Worm (Caenorhabditis elegans) whole organism, midembryonic: ENCODE results near the gene D2024.4.

ENCODE experiments used
- T22C8.4 ChIP-seq: fragments of 200-800 bp; sonication (Bioruptor generic); IDR thresholded peaks from 2 replicates; pipeline ENCODE4 v1.3.6; 2022; ENCODE audit warnings: missing genetic modification characterization, missing compliant biosample characterization
- cog-1 ChIP-seq: sonication (generic microtip); optimal IDR thresholded peaks from 2 replicates; lab custom pipeline; 2016; ENCODE audit warnings: missing genetic modification characterization, missing compliant biosample characterization
- flt-1 ChIP-seq: fragments of 200-800 bp; sonication (Bioruptor generic); IDR thresholded peaks from 2 replicates; pipeline ENCODE4 v1.3.6; 2022; ENCODE audit warnings: missing genetic modification characterization, missing compliant biosample characterization
- klf-2 ChIP-seq: fragments of 200-800 bp; sonication (Bioruptor generic); conservative IDR thresholded peaks from 2 replicates; pipeline ENCODE4 v1.3.6; 2022; ENCODE audit warnings: missing genetic modification reagents, missing genetic modification characterization, missing compliant biosample characterization
- med-1 ChIP-seq: sonication (generic microtip); optimal IDR thresholded peaks from 2 replicates; lab custom pipeline; 2017; ENCODE audit warnings: missing genetic modification characterization, mild to moderate bottlenecking, missing compliant biosample characterization, antibody characterized with exemption, missing genetic modification reagents; ENCODE audit not compliant: insufficient read depth
- ref-1 ChIP-seq: fragments of 200-800 bp; sonication (Bioruptor generic); conservative IDR thresholded peaks from 2 replicates; pipeline ENCODE4 v1.3.6; 2022; ENCODE audit warnings: missing genetic modification reagents, missing genetic modification characterization, missing compliant biosample characterization
- tab-1 ChIP-seq: fragments of 200-800 bp; sonication (Bioruptor generic); IDR thresholded peaks from 2 replicates; pipeline ENCODE4 v1.3.6; 2022; ENCODE audit warnings: missing genetic modification characterization, missing compliant biosample characterization
- ztf-23 ChIP-seq: fragments of 200-800 bp; sonication (Bioruptor generic); IDR thresholded peaks from 2 replicates; pipeline ENCODE4 v1.3.6; 2022; ENCODE audit warnings: missing genetic modification reagents, missing genetic modification characterization, missing compliant biosample characterization
- ztf-29 ChIP-seq: fragments of 200-800 bp; sonication (Bioruptor generic); IDR thresholded peaks from 2 replicates; pipeline ENCODE4 v1.3.6; 2022; ENCODE audit warnings: missing genetic modification reagents, missing genetic modification characterization, missing compliant biosample characterization

The D2024.4 gene

DNA sequence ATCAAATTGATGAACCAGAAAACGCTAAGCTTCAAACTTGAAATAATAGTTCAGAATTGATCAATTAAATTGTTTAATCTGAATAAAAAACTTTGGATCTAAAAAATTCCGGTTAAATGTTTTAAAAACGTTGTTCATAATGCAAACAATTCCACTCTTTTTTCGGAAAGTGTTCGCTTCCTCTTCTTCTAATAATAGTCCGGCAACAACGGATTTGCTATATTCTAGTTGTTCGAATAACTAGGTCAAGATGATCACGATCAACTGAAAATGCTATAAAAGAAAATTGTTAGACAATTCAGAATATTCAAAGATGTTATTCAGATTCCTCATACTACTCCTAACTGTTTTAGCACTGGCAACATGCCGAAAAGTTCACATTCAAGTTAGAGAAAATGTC, at the start of gene D2024.4:
Gene D2024.4, plus strand, starts transcription at position 301 of the 400 bp plus-strand sequence.
- no peak for TF ChIP-seq tab-1 (GFP tag; lab: Robert Waterston, UW)
- TF ChIP-seq klf-2, result no peak
- TF ChIP-seq ztf-29 (GFP tag; lab: Robert Waterston, UW), result no peak
- no peak for TF ChIP-seq cog-1 (tag; lab: Kevin White, UChicago)
- no peak for TF ChIP-seq T22C8.4 (GFP tag; lab: Robert Waterston, UW)
- no peak for TF ChIP-seq flt-1
- TF ChIP-seq ref-1 (GFP tag; lab: Robert Waterston, UW), result no peak
- no peak for TF ChIP-seq med-1 (GFP tag; lab: Kevin White, UChicago)
- TF ChIP-seq ztf-23 (GFP tag; lab: Robert Waterston, UW), result no peak

DNA sequence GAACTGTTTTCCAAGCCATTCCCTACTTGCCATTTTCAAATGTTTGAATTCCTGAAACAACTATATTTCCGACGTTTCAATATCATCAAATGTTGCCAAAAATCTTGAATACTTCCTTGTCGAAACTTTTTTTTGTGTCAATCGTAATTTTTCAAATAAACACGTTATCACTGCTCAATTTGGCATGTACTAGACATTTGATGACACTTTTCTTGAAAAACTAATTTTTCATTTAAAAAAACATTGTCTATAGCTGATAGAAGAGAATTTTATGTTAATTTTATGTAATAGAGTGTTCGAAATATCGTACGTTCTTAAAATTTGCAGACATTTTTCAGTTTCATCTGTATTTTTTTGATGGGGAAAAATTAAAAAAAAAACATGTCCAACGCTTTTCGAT, 48.2 kb upstream of the D2024.4 start:
- TF ChIP-seq klf-2, result no peak
- no peak for TF ChIP-seq ref-1 (GFP tag; lab: Robert Waterston, UW)
- no peak for TF ChIP-seq ztf-23 (GFP tag; lab: Robert Waterston, UW)
- TF ChIP-seq flt-1, result no peak
- no peak for TF ChIP-seq med-1 (GFP tag; lab: Kevin White, UChicago)
- TF ChIP-seq T22C8.4 (GFP tag; lab: Robert Waterston, UW), result no peak
- TF ChIP-seq tab-1 (GFP tag; lab: Robert Waterston, UW), result no peak
- TF ChIP-seq ztf-29 (GFP tag; lab: Robert Waterston, UW), result no peak
- no peak for TF ChIP-seq cog-1 (tag; lab: Kevin White, UChicago)

DNA sequence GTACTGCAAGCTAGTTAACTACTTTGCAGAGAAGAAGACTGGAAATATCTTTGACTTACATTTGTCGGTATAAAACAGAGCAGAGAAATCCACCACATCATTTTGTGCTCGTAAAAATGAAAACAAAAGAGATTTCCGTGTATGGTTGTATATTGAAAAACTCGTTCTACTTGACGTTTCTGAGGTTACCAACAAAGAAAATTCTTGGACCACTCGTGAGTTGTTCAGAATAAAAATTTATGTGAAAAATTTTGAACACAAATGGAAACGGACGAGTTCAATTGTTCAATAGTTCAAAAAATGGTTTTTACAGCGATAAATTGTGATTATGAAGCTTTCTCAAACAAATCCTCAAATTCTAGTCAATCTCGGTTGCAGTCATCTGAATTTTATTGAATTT, 46.4 kb upstream of the D2024.4 start, which contains the start of gene clec-179:
Gene clec-179, minus strand, starts transcription at position 101 of the 400 bp plus-strand sequence.
- TF ChIP-seq ztf-23 (GFP tag; lab: Robert Waterston, UW), result no peak
- no peak for TF ChIP-seq cog-1 (tag; lab: Kevin White, UChicago)

DNA sequence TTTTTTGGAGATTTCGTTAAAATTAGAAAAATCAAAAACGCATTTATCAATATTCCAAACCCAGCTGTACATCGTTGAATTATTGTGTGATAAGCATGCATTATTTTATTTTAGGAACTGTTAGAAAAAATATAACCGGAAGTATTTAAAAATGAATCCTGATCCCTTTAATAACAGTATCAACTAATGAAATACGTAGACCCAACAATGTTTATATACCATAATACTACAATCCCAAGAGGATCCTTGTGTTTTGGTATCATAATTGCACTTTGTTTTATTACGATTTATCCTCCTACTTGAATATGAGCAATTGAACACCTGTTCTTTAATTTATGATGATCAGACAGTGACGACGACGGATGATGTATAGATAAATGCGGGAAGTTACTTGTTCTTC, 44.3 kb upstream of the D2024.4 start, which contains the start of gene str-249:
Gene str-249, minus strand, starts transcription at position 101 of the 400 bp plus-strand sequence.
- no peak for TF ChIP-seq T22C8.4 (GFP tag; lab: Robert Waterston, UW)
- TF ChIP-seq med-1 (GFP tag; lab: Kevin White, UChicago), result no peak
- TF ChIP-seq flt-1, result no peak
- TF ChIP-seq ztf-29 (GFP tag; lab: Robert Waterston, UW), result no peak
- no peak for TF ChIP-seq cog-1 (tag; lab: Kevin White, UChicago)
- TF ChIP-seq tab-1 (GFP tag; lab: Robert Waterston, UW), result no peak
- TF ChIP-seq ztf-23 (GFP tag; lab: Robert Waterston, UW), result no peak
- no peak for TF ChIP-seq ref-1 (GFP tag; lab: Robert Waterston, UW)
- no peak for TF ChIP-seq klf-2

DNA sequence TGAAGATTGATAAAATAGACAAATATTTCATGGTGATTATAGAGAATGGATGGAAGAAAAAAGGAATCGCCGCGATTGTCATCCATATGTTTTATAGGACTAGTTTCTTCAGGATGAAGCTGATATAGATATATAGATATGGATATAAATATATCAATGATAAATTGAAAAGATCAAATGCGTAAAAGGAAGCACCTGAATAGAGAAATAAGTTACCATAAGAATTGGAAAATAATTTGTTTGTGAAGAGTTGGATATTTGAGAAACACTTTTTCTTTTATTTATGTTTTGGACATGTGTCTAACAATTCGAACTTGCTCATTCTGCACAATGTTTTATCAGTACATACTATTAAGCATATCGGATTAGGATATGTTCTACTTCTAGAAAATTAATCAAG, 43.0 kb upstream of the D2024.4 start, which contains the start of gene C42D4.13:
Gene C42D4.13, minus strand, starts transcription at position 101 of the 400 bp plus-strand sequence.
- no peak for TF ChIP-seq med-1 (GFP tag; lab: Kevin White, UChicago)
- TF ChIP-seq flt-1, result no peak
- no peak for TF ChIP-seq ztf-29 (GFP tag; lab: Robert Waterston, UW)
- no peak for TF ChIP-seq tab-1 (GFP tag; lab: Robert Waterston, UW)
- TF ChIP-seq cog-1 (tag; lab: Kevin White, UChicago), result no peak
- TF ChIP-seq klf-2, result no peak

DNA sequence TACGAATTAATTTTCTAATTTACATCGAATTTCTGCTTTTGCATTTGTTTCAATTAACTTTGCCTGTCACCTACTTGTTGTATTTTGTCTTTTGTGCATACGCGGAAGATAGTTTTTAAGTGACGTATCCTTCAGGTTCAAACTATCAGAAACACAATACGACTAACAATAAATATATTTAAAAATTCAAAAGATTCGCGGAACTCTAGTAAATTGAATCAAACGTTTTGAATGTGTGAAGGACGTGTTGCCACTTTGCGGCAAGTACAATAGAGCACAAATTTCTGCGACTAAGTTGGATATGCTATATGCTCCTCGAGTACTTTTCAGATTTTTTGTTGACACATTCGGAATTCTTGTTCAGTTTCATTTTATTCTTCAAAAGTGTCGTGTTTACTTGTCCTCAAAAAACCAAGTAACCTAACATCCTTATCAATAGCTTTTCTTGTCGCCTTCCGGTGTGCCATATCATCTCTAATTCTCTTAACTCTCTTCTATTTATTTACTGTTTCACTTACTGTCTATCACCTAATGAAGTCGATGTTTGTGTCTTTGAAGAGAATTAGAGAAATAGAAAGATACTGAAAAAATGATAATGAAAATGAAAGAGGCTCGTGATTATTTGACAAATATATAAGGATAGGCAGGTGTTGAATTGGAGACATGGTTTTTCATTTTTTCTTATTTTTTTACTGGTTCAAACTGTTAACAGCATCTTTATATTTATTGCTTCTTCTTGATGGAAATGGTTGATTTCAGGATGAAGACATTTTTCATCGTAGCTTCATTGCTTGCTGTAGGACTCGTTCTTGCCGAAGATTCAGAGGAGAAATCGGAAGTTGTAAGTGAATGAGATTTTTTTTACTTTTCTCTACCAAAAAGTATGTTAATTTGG, 42.3 kb upstream of the D2024.4 start, which contains the start of gene srlf-7:
Gene srlf-7, plus strand, starts transcription at position 760 of the 895 bp plus-strand sequence.
- TF ChIP-seq ztf-29 (GFP tag; lab: Robert Waterston, UW) (no peak), cog-1 (tag; lab: Kevin White, UChicago) (no peak), ztf-23 (GFP tag; lab: Robert Waterston, UW) (no peak), tab-1 (GFP tag; lab: Robert Waterston, UW) (no peak), flt-1 (no peak), med-1 (GFP tag; lab: Kevin White, UChicago) (no peak), T22C8.4 (GFP tag; lab: Robert Waterston, UW) (no peak), ref-1 (GFP tag; lab: Robert Waterston, UW) (no peak)

DNA sequence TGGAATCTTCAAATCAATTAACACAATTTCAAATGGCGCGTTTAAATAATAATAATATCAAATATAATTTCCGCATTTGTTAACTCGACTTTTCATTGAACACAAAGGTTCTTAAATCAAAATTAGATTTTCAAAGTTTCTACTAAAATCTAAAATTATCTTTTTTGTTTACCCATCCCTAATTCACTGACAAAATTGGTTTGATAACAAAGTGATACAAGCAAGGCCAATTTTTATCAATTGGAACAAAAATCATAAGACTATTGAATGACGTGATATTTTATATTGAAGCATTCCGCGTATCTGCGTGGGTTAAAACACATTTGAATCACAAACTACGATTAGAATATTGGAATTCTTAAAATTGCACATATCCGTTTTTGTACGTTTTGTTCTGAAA, 40.6 kb upstream of the D2024.4 start:
- no peak for TF ChIP-seq T22C8.4 (GFP tag; lab: Robert Waterston, UW)
- no peak for TF ChIP-seq cog-1 (tag; lab: Kevin White, UChicago)
- no peak for TF ChIP-seq ref-1 (GFP tag; lab: Robert Waterston, UW)
- no peak for TF ChIP-seq ztf-29 (GFP tag; lab: Robert Waterston, UW)
- TF ChIP-seq ztf-23 (GFP tag; lab: Robert Waterston, UW), result no peak
- no peak for TF ChIP-seq med-1 (GFP tag; lab: Kevin White, UChicago)
- TF ChIP-seq klf-2, result no peak

DNA sequence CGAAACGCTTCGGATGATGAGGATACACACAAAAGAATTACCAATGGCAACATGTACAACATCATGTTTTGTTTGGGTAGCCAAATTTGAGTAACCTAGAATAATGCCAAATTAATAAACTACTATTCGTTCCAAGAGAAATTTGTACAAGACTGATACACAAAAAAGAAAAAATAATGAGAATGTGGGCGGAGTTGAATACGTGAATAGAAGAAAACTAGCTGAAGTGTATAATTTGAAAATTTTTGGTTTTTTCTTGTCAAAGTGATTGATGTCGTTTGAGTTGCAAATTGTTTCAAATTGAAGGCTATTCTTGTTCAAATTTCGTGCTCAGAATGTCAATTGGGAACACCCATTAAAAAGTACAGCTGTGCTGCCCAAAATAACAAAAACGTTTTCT, 39.3 kb upstream of the D2024.4 start, which contains the start of gene R13A1.5:
Gene R13A1.5, minus strand, starts transcription at position 101 of the 400 bp plus-strand sequence.
- TF ChIP-seq T22C8.4 (GFP tag; lab: Robert Waterston, UW), result no peak
- TF ChIP-seq med-1 (GFP tag; lab: Kevin White, UChicago), result no peak
- TF ChIP-seq cog-1 (tag; lab: Kevin White, UChicago), result no peak
- TF ChIP-seq ref-1 (GFP tag; lab: Robert Waterston, UW), result no peak
- TF ChIP-seq tab-1 (GFP tag; lab: Robert Waterston, UW), result no peak
- no peak for TF ChIP-seq klf-2
- TF ChIP-seq ztf-29 (GFP tag; lab: Robert Waterston, UW), result no peak
- TF ChIP-seq flt-1, result no peak
- no peak for TF ChIP-seq ztf-23 (GFP tag; lab: Robert Waterston, UW)

DNA sequence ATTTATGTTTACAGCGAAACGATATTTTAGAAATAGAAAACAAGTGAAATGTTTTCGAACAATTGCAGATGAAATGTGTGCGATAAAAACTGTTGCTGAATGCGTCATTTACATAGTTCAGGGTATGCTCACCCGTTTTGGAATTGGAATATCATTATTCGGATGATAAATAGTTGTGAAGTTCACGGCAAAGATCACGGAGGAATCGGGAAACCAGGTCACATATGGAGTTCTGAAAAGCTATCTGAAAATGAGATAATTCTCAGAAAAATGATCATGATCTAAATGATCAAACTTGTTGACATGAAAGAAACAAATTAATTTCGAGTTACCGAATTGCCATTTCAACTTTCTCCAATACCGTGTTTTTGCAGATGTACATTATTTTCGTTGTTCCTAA, 35.3 kb upstream of the D2024.4 start, which contains the start of gene best-16:
Gene best-16, minus strand, starts transcription at position 101 of the 400 bp plus-strand sequence.
- no peak for TF ChIP-seq T22C8.4 (GFP tag; lab: Robert Waterston, UW)
- no peak for TF ChIP-seq flt-1
- no peak for TF ChIP-seq ztf-29 (GFP tag; lab: Robert Waterston, UW)
- TF ChIP-seq med-1 (GFP tag; lab: Kevin White, UChicago), result no peak
- TF ChIP-seq klf-2, result no peak
- no peak for TF ChIP-seq tab-1 (GFP tag; lab: Robert Waterston, UW)
- no peak for TF ChIP-seq ztf-23 (GFP tag; lab: Robert Waterston, UW)
- no peak for TF ChIP-seq ref-1 (GFP tag; lab: Robert Waterston, UW)
- TF ChIP-seq cog-1 (tag; lab: Kevin White, UChicago), result no peak
